Fruit fly (Drosophila melanogaster) whole organism, embryonic: Measurements from ENCODE around the gene CG31793.
A peak's percentile ranks its signal among the peaks of the same experiment; 100 is the strongest.

Experiments used
- BEAF-32 ChIP-seq: fragments of 200-800 bp; sonication (Bioruptor generic); optimal IDR thresholded peaks from 3 replicates; lab custom pipeline; 2017; ENCODE audit warnings: missing biosample characterization, missing genetic modification characterization, mild to moderate bottlenecking, moderate library complexity, missing genetic modification reagents
- Blimp-1 ChIP-seq: fragments of 200-800 bp; sonication (Bioruptor generic); optimal IDR thresholded peaks from 3 replicates; lab custom pipeline; 2018; ENCODE audit warnings: missing biosample characterization, missing genetic modification characterization, mild to moderate bottlenecking, moderate library complexity, missing genetic modification reagents
- Bteb2 ChIP-seq: fragments of 200-800 bp; sonication (Bioruptor generic); optimal IDR thresholded peaks from 2 replicates; lab custom pipeline; 2016; ENCODE audit warnings: missing biosample characterization, missing genetic modification characterization
- CG1024 ChIP-seq: fragments of 200-800 bp; sonication (Bioruptor generic); IDR thresholded peaks from 2 replicates; pipeline ENCODE4 v1.3.6; 2022; ENCODE audit warnings: missing biosample characterization, missing genetic modification characterization
- CG11560 ChIP-seq: fragments of 200-800 bp; sonication (Bioruptor generic); IDR thresholded peaks from 3 replicates; pipeline ENCODE4 v1.3.6; 2022; ENCODE audit warnings: missing biosample characterization, missing genetic modification characterization
- CG12659 ChIP-seq: fragments of 200-800 bp; sonication (Bioruptor generic); optimal IDR thresholded peaks from 3 replicates; lab custom pipeline; 2017; ENCODE audit warnings: mild to moderate bottlenecking, missing biosample characterization, missing genetic modification reagents, missing genetic modification characterization
- CG1529 ChIP-seq: fragments of 200-800 bp; sonication (Bioruptor generic); optimal IDR thresholded peaks from 3 replicates; lab custom pipeline; 2018; ENCODE audit warnings: missing biosample characterization, missing genetic modification characterization
- CG1603 ChIP-seq: fragments of 200-800 bp; sonication (Bioruptor generic); optimal IDR thresholded peaks from 2 replicates; lab custom pipeline; 2019; ENCODE audit warnings: missing biosample characterization, mild to moderate bottlenecking, missing genetic modification characterization, moderate library complexity
- CG17186 ChIP-seq: fragments of 200-800 bp; sonication (Bioruptor generic); optimal IDR thresholded peaks from 3 replicates; lab custom pipeline; 2017; ENCODE audit warnings: missing biosample characterization, missing genetic modification reagents, missing genetic modification characterization
- CG1832 ChIP-seq: fragments of 200-800 bp; sonication (Bioruptor generic); optimal IDR thresholded peaks from 2 replicates; lab custom pipeline; 2017; ENCODE audit warnings: missing biosample characterization, mild to moderate bottlenecking, missing genetic modification characterization, inconsistent platforms
- CG30020 ChIP-seq: fragments of 200-800 bp; optimal IDR thresholded peaks from 2 replicates; lab custom pipeline; 2019; ENCODE audit warnings: missing biosample characterization, mild to moderate bottlenecking, missing genetic modification characterization, moderate library complexity
- CG3163 ChIP-seq: fragments of 200-800 bp; sonication (Bioruptor generic); optimal IDR thresholded peaks from 3 replicates; lab custom pipeline; 2016; ENCODE audit warnings: missing biosample characterization, missing genetic modification characterization
- CG32532 ChIP-seq: fragments of 200-800 bp; sonication (Bioruptor generic); IDR thresholded peaks from 2 replicates; pipeline ENCODE4 v1.3.6; 2022; ENCODE audit warnings: missing biosample characterization, missing genetic modification characterization
- CG32767 ChIP-seq: fragments of 200-800 bp; sonication (Bioruptor generic); IDR thresholded peaks from 2 replicates; pipeline ENCODE4 v1.3.6; 2022; ENCODE audit warnings: missing biosample characterization, missing genetic modification characterization
- CG34422 ChIP-seq: fragments of 200-800 bp; sonication (Bioruptor generic); IDR thresholded peaks from 3 replicates; pipeline ENCODE4 v1.3.6; 2022; ENCODE audit warnings: missing biosample characterization, missing genetic modification characterization
- CG6689 ChIP-seq: fragments of 200-800 bp; sonication (Bioruptor generic); IDR thresholded peaks from 2 replicates; pipeline ENCODE4 v1.3.6; 2022; ENCODE audit warnings: missing biosample characterization, missing genetic modification characterization
- CG9437 ChIP-seq: fragments of 200-800 bp; sonication (Bioruptor generic); optimal IDR thresholded peaks from 2 replicates; lab custom pipeline; 2018; ENCODE audit warnings: missing biosample characterization, mild to moderate bottlenecking, missing genetic modification characterization
- CkIIα-i1 ChIP-seq: fragments of 200-800 bp; sonication (Bioruptor generic); IDR thresholded peaks from 2 replicates; pipeline ENCODE4 v1.3.6; 2022; ENCODE audit warnings: missing biosample characterization, missing genetic modification characterization
- D19A ChIP-seq: fragments of 200-800 bp; optimal IDR thresholded peaks from 3 replicates; lab custom pipeline; 2019; ENCODE audit warnings: missing biosample characterization, mild to moderate bottlenecking, missing genetic modification characterization, moderate library complexity
- Doc3 ChIP-seq: fragments of 200-800 bp; sonication (Bioruptor generic); IDR thresholded peaks from 3 replicates; pipeline ENCODE4 v1.3.6; 2022; ENCODE audit warnings: missing biosample characterization, missing genetic modification characterization; ENCODE audit not compliant: partially characterized antibody
- E2f1 ChIP-seq: fragments of 200-800 bp; sonication (Bioruptor generic); IDR thresholded peaks from 2 replicates; pipeline ENCODE4 v1.3.6; 2022; ENCODE audit warnings: missing biosample characterization, missing genetic modification characterization
- E2f2 ChIP-seq: fragments of 200-800 bp; sonication (Bioruptor generic); IDR thresholded peaks from 2 replicates; pipeline ENCODE4 v1.3.6; 2022; ENCODE audit warnings: missing biosample characterization, missing genetic modification characterization
- HmgD ChIP-seq: fragments of 200-800 bp; sonication (Bioruptor generic); optimal IDR thresholded peaks from 3 replicates; lab custom pipeline; 2016; ENCODE audit warnings: missing biosample characterization, missing genetic modification characterization
- Hmr ChIP-seq: fragments of 200-800 bp; sonication (Bioruptor generic); optimal IDR thresholded peaks from 3 replicates; lab custom pipeline; 2017; ENCODE audit warnings: mild to moderate bottlenecking, missing biosample characterization, missing genetic modification reagents, missing genetic modification characterization
- Mad ChIP-seq: fragments of 200-800 bp; sonication (Bioruptor generic); optimal IDR thresholded peaks from 2 replicates; lab custom pipeline; 2016; ENCODE audit warnings: missing biosample characterization, missing genetic modification characterization
- Optix ChIP-seq: fragments of 200-800 bp; sonication (Bioruptor generic); IDR thresholded peaks from 3 replicates; pipeline ENCODE4 v1.3.6; 2022; ENCODE audit warnings: missing biosample characterization, missing genetic modification characterization
- Poxn ChIP-seq: fragments of 200-800 bp; sonication (Bioruptor generic); IDR thresholded peaks from 2 replicates; pipeline ENCODE4 v1.3.6; 2022; ENCODE audit warnings: missing biosample characterization, missing genetic modification characterization
- Sin3A ChIP-seq: fragments of >200 bp; optimal IDR thresholded peaks from 2 replicates; lab custom pipeline; 2018
- Sox100B ChIP-seq: fragments of 200-800 bp; sonication (Bioruptor generic); optimal IDR thresholded peaks from 3 replicates; lab custom pipeline; 2018; ENCODE audit warnings: missing biosample characterization, mild to moderate bottlenecking, missing genetic modification characterization
- amos ChIP-seq: fragments of 200-800 bp; sonication (Bioruptor generic); IDR thresholded peaks from 2 replicates; pipeline ENCODE4 v1.3.6; 2022; ENCODE audit warnings: missing biosample characterization, missing genetic modification characterization; ENCODE audit not compliant: partially characterized antibody
- ato ChIP-seq: fragments of 200-800 bp; sonication (Bioruptor generic); IDR thresholded peaks from 2 replicates; pipeline ENCODE4 v1.3.6; 2022; ENCODE audit warnings: missing biosample characterization, missing genetic modification characterization; ENCODE audit not compliant: partially characterized antibody
- bcd ChIP-seq: fragments of 200-800 bp; sonication (Bioruptor generic); optimal IDR thresholded peaks from 2 replicates; lab custom pipeline; 2017; ENCODE audit warnings: missing biosample characterization, mild to moderate bottlenecking, missing genetic modification characterization
- cas ChIP-seq: fragments of 200-800 bp; sonication (Bioruptor generic); IDR thresholded peaks from 2 replicates; pipeline ENCODE4 v1.3.6; 2022; ENCODE audit warnings: missing biosample characterization, missing genetic modification characterization
- chinmo ChIP-seq: fragments of 200-800 bp; sonication (Bioruptor generic); IDR thresholded peaks from 4 replicates; pipeline ENCODE4 v1.3.6; 2022; ENCODE audit warnings: missing biosample characterization, missing genetic modification characterization; ENCODE audit not compliant: partially characterized antibody
- croc ChIP-seq: fragments of 200-800 bp; sonication (Bioruptor generic); conservative IDR thresholded peaks from 3 replicates; pipeline ENCODE4 v1.3.6; 2022; ENCODE audit warnings: missing biosample characterization, missing genetic modification characterization
- dan ChIP-seq: fragments of 200-800 bp; sonication (Bioruptor generic); IDR thresholded peaks from 2 replicates; pipeline ENCODE4 v1.3.6; 2022; ENCODE audit warnings: missing biosample characterization, missing genetic modification characterization
- danr ChIP-seq: fragments of 200-800 bp; sonication (Bioruptor generic); IDR thresholded peaks from 2 replicates; pipeline ENCODE4 v1.3.6; 2022; ENCODE audit warnings: missing biosample characterization, missing genetic modification characterization
- fd102C ChIP-seq: fragments of 200-800 bp; sonication (Bioruptor generic); optimal IDR thresholded peaks from 2 replicates; lab custom pipeline; 2018; ENCODE audit warnings: missing biosample characterization, mild to moderate bottlenecking, missing genetic modification characterization, moderate library complexity
- fd3F ChIP-seq: fragments of 200-800 bp; sonication (Bioruptor generic); optimal IDR thresholded peaks from 2 replicates; lab custom pipeline; 2018; ENCODE audit warnings: missing biosample characterization, mild to moderate bottlenecking, missing genetic modification characterization, moderate library complexity
- gro ChIP-seq: fragments of 200-800 bp; sonication (Bioruptor generic); optimal IDR thresholded peaks from 2 replicates; lab custom pipeline; 2016; ENCODE audit warnings: missing biosample characterization, missing genetic modification characterization
- hbn ChIP-seq: fragments of 200-800 bp; sonication (Bioruptor generic); IDR thresholded peaks from 2 replicates; pipeline ENCODE4 v1.3.6; 2022; ENCODE audit warnings: missing biosample characterization, missing genetic modification characterization; ENCODE audit not compliant: partially characterized antibody
- knrl ChIP-seq: fragments of 200-800 bp; sonication (Bioruptor generic); IDR thresholded peaks from 3 replicates; pipeline ENCODE4 v1.3.6; 2022; ENCODE audit warnings: missing biosample characterization, missing genetic modification characterization; ENCODE audit not compliant: partially characterized antibody
- lilli ChIP-seq: fragments of 200-800 bp; sonication (Bioruptor generic); optimal IDR thresholded peaks from 3 replicates; lab custom pipeline; 2016; ENCODE audit warnings: missing biosample characterization, missing genetic modification characterization
- lmd ChIP-seq: fragments of 200-800 bp; sonication (Bioruptor generic); IDR thresholded peaks from 2 replicates; pipeline ENCODE4 v1.3.6; 2022; ENCODE audit warnings: missing biosample characterization, missing genetic modification characterization
- nom ChIP-seq: fragments of 200-800 bp; sonication (Bioruptor generic); optimal IDR thresholded peaks from 2 replicates; lab custom pipeline; 2017; ENCODE audit warnings: missing biosample characterization, missing genetic modification characterization, mild to moderate bottlenecking, moderate library complexity, missing genetic modification reagents
- sens-2 ChIP-seq: fragments of 200-800 bp; sonication (Bioruptor generic); IDR thresholded peaks from 2 replicates; pipeline ENCODE4 v1.3.6; 2022; ENCODE audit warnings: missing biosample characterization, missing genetic modification characterization
- so ChIP-seq: fragments of 200-800 bp; sonication (Bioruptor generic); IDR thresholded peaks from 3 replicates; pipeline ENCODE4 v1.3.6; 2022; ENCODE audit warnings: missing biosample characterization, missing genetic modification characterization
- stwl ChIP-seq: fragments of 200-800 bp; sonication (Bioruptor generic); optimal IDR thresholded peaks from 3 replicates; lab custom pipeline; 2018; ENCODE audit warnings: missing biosample characterization, mild to moderate bottlenecking, missing genetic modification characterization, moderate library complexity

Gene CG31793

DNA sequence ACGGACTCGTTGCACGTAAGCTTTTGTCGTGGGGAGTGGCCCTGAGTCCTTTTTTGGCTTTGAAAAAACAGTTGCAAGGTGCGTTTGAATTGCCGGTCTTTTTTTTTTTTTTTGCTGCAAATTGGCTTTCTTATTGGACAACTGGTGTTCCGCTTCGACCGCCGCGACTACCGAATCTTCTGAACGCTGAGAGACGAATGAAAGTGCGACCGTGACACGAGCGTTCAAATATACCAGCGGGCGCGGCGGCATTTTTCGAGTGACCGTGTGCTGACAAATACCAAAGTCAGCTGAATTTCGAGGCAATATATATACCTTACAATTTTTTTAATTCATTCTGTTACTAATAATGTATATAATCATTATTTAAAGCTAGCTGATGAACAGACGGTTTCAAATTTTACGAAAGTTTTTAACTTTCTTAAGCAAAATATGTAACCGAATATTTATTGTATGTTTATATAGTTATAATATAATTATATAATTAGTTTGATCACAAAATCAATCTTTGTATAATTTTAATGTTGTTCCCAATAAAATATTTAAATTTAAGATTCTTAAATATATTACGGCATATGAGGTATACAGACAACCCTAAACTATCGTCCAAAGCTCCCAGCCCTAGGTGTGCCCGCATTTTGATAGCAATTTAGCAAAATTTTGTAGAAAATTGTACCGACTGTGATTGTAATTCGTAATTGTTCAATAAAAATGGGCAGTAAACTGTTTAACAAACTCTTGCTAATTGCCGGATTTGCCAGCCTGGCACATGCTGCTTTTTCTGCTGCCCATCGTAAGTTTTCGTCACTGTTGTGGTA is 15.9 kb upstream of the CG31793 start, which contains the start of the genes Swip-1 and EMC5 (continued):
- TF ChIP-seq Sox100B (GFP tag; lab: Kevin White, UChicago) (peak; percentile 62), croc (GFP tag; lab: Robert Waterston, UW) (0 out of 3 replicates have a peak, but pooled peaks have one; percentile 19), Bteb2 (GFP tag; lab: Kevin White, UChicago) (no peak), chinmo (GFP tag; lab: Robert Waterston, UW) (0 out of 4 replicates have a peak, but pooled peaks have one; percentile 17), bcd (GFP tag; lab: Kevin White, UChicago) (peak; percentile 59), CG17186 (GFP tag; lab: Kevin White, UChicago) (peak; percentile 28), ato (GFP tag; lab: Robert Waterston, UW) (peak; percentile 55; the same call in 1 of the 2 replicates), Poxn (GFP tag; lab: Robert Waterston, UW) (0 out of 2 replicates have a peak, but pooled peaks have one; percentile 10), sens-2 (no peak), CG1603 (tag; lab: Kevin White, UChicago) (no peak), lmd (GFP tag; lab: Robert Waterston, UW) (peak; percentile 73; the same call in 1 of the 2 replicates), HmgD (peak; percentile 30), gro (GFP tag; lab: Kevin White, UChicago) (no peak), fd102C (no peak), nom (GFP tag; lab: Kevin White, UChicago) (peak; percentile 43), CG1529 (GFP tag; lab: Kevin White, UChicago) (peak; percentile 8), CG1024 (GFP tag; lab: Robert Waterston, UW) (no peak), knrl (peak; percentile 44; the same call in 1 of the 3 replicates), CG3163 (peak; percentile 2), cas (GFP tag; lab: Robert Waterston, UW) (0 out of 2 replicates have a peak, but pooled peaks have one; percentile 5), CG34422 (GFP tag; lab: Robert Waterston, UW) (peak; percentile 36; the same call in 2 of the 3 replicates), lilli (GFP tag; lab: Kevin White, UChicago) (peak; percentile 46), dan (no peak), danr (GFP tag; lab: Robert Waterston, UW) (no peak), Mad (GFP tag; lab: Kevin White, UChicago) (no peak), CG1832 (GFP tag; lab: Kevin White, UChicago) (no peak), BEAF-32 (GFP tag; lab: Kevin White, UChicago) (peak; percentile 74), amos (GFP tag; lab: Robert Waterston, UW) (peak; percentile 62), CkIIα-i1 (GFP tag; lab: Robert Waterston, UW) (no peak), Optix (GFP tag; lab: Robert Waterston, UW) (0 out of 3 replicates have a peak, but pooled peaks have one; percentile 12), hbn (GFP tag; lab: Robert Waterston, UW) (peak; percentile 40; the same call in 1 of the 2 replicates), fd3F (GFP tag; lab: Kevin White, UChicago) (peak; percentile 52), Blimp-1 (GFP tag; lab: Kevin White, UChicago) (peak; percentile 45), E2f1 (GFP tag; lab: Robert Waterston, UW) (peak; percentile 29; the same call in 1 of the 2 replicates), CG32532 (GFP tag; lab: Robert Waterston, UW) (peak; percentile 67; the same call in 1 of the 2 replicates), CG11560 (tag; lab: Robert Waterston, UW) (no peak), CG9437 (GFP tag; lab: Kevin White, UChicago) (peak; percentile 58), Hmr (peak; percentile 58), CG30020 (tag; lab: Kevin White, UChicago) (peak; percentile 65), CG12659 (GFP tag; lab: Kevin White, UChicago) (peak; percentile 82), stwl (tag; lab: Kevin White, UChicago) (peak; percentile 27), CG32767 (0 out of 2 replicates have a peak, but pooled peaks have one; percentile 13), so (GFP tag; lab: Robert Waterston, UW) (peak; percentile 10; the same call in 1 of the 3 replicates), D19A (peak; percentile 55), E2f2 (GFP tag; lab: Robert Waterston, UW) (peak; percentile 69), Doc3 (GFP tag; lab: Robert Waterston, UW) (peak; percentile 45; the same call in 1 of the 3 replicates), Sin3A (lab: Kevin White, UChicago) (no peak), CG6689 (GFP tag; lab: Robert Waterston, UW) (peak; percentile 66)
